Worm (Caenorhabditis elegans) whole organism, early embryonic: ENCODE data around the gene srx-29.
"Not testable (repeated sequence)": the region's sequence is repeated elsewhere in the genome, so short reads cannot be mapped to it uniquely, and the experiment has no call there.

Experiments used
- B0310.2 ChIP-seq: sonication (generic microtip); optimal IDR thresholded peaks from 2 replicates; lab custom pipeline; 2016; ENCODE audit warnings: mild to moderate bottlenecking, missing genetic modification characterization, missing compliant biosample characterization
- F13C5.2 ChIP-seq: sonication (generic microtip); optimal IDR thresholded peaks from 2 replicates; lab custom pipeline; 2017; ENCODE audit warnings: mild to moderate bottlenecking, missing genetic modification characterization, inconsistent platforms, missing compliant biosample characterization
- aly-1 ChIP-seq: sonication (generic microtip); optimal IDR thresholded peaks from 2 replicates; lab custom pipeline; 2016; ENCODE audit warnings: missing genetic modification characterization, missing compliant biosample characterization
- ama-1 ChIP-seq: fragments of 150-350 bp; optimal IDR thresholded peaks from 2 replicates; lab custom pipeline; 2014
- ceh-13 ChIP-seq: fragments of 200-800 bp; sonication (Bioruptor generic); optimal IDR thresholded peaks from 2 replicates; lab custom pipeline; 2018; ENCODE audit warnings: mild to moderate bottlenecking, missing genetic modification characterization, missing compliant biosample characterization
- ceh-36 ChIP-seq: sonication (generic microtip); optimal IDR thresholded peaks from 2 replicates; lab custom pipeline; 2016; ENCODE audit warnings: missing genetic modification characterization, inconsistent platforms, missing compliant biosample characterization
- ets-7 ChIP-seq: sonication (generic microtip); optimal IDR thresholded peaks from 2 replicates; lab custom pipeline; 2016; ENCODE audit warnings: missing genotype, missing genetic modification characterization, missing compliant biosample characterization
- flt-1 ChIP-seq: fragments of 200-800 bp; sonication (Bioruptor generic); IDR thresholded peaks from 2 replicates; pipeline ENCODE4 v1.3.6; 2022; ENCODE audit warnings: missing genetic modification characterization, missing compliant biosample characterization
- hmbx-1 ChIP-seq: sonication (generic microtip); optimal IDR thresholded peaks from 2 replicates; lab custom pipeline; 2016; ENCODE audit warnings: mild to moderate bottlenecking, missing genetic modification characterization, missing compliant biosample characterization
- hmg-4 ChIP-seq: fragments of 200-800 bp; sonication (Bioruptor generic); optimal IDR thresholded peaks from 2 replicates; lab custom pipeline; 2018; ENCODE audit warnings: mild to moderate bottlenecking, missing genetic modification characterization, missing compliant biosample characterization
- hnd-1 ChIP-seq: sonication (generic microtip); optimal IDR thresholded peaks from 2 replicates; lab custom pipeline; 2016; ENCODE audit warnings: missing genetic modification characterization, missing compliant biosample characterization
- pes-1 ChIP-seq: fragments of 200-800 bp; sonication (Bioruptor generic); IDR thresholded peaks from 2 replicates; pipeline ENCODE4 v1.3.6; 2022; ENCODE audit warnings: missing genetic modification reagents, missing genetic modification characterization, missing compliant biosample characterization
- scrt-1 ChIP-seq: fragments of 200-800 bp; sonication (Bioruptor generic); IDR thresholded peaks from 2 replicates; pipeline ENCODE4 v1.3.6; 2022; ENCODE audit warnings: missing genetic modification characterization, missing compliant biosample characterization
- sea-1 ChIP-seq: fragments of 200-800 bp; sonication (Bioruptor generic); conservative IDR thresholded peaks from 2 replicates; pipeline ENCODE4 v1.3.6; 2022; ENCODE audit warnings: missing genetic modification characterization, missing compliant biosample characterization
- tbx-11 ChIP-seq: fragments of 200-800 bp; sonication (Bioruptor generic); IDR thresholded peaks from 2 replicates; pipeline ENCODE4 v1.3.6; 2022; ENCODE audit warnings: missing genetic modification characterization, missing compliant biosample characterization
- tbx-37 ChIP-seq: fragments of 200-800 bp; sonication (Bioruptor generic); conservative IDR thresholded peaks from 2 replicates; pipeline ENCODE4 v1.3.6; 2022; ENCODE audit warnings: missing genetic modification reagents, missing genetic modification characterization, missing compliant biosample characterization
- tra-4 ChIP-seq: sonication (generic microtip); optimal IDR thresholded peaks from 2 replicates; lab custom pipeline; 2017; ENCODE audit warnings: missing genetic modification characterization, missing compliant biosample characterization

srx-29 gene

ce11 chrV:15698099-15698498 lies at the start of gene srx-29:
Gene srx-29 (minus strand): TSS chrV:15698199.
- TF ChIP-seq scrt-1 (GFP tag; lab: Robert Waterston, UW): no peak
- TF ChIP-seq ets-7: no peak
- no peak for TF ChIP-seq ceh-13 (GFP tag; lab: Kevin White, UChicago)
- no peak for TF ChIP-seq F13C5.2 (tag; lab: Kevin White, UChicago)
- no peak for TF ChIP-seq hmbx-1 (tag; lab: Kevin White, UChicago)
- TF ChIP-seq hmg-4: no peak
- no peak for TF ChIP-seq tra-4
- no peak for TF ChIP-seq pes-1 (GFP tag; lab: Robert Waterston, UW)
- no peak for TF ChIP-seq flt-1
- TF ChIP-seq tbx-11 (GFP tag; lab: Robert Waterston, UW): no peak
- TF ChIP-seq tbx-37: no peak
- no peak for TF ChIP-seq aly-1
- no peak for TF ChIP-seq sea-1
- no peak for TF ChIP-seq hnd-1 (tag; lab: Kevin White, UChicago)
- no peak for TF ChIP-seq ama-1 (lab: Kevin White, UChicago)
- no peak for TF ChIP-seq B0310.2 (tag; lab: Kevin White, UChicago)
- TF ChIP-seq ceh-36 (tag; lab: Kevin White, UChicago): no peak

DNA sequence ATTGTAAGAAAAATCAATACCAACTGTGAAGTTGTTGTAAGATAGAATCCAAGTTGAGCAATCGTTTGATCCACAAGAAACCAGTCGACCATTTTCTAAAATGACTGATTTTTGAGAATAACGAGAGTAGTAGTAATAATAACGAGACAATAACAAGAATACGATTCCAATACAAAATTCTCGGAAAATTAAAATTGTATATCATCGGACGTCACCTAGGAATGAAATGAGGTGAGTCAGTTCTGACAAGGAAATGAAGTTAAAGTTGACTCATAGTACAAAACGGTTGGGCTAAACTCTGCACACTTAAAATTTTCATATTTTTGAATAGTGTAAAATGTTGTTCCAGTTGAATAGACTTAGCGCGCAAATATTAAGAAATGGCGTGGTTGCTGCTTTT lies 46.4 kb upstream of the srx-29 start, which contains the start of gene str-19:
str-19 (minus strand) TSS at position 101 of the 400 bp plus-strand sequence.
- not testable (repeated sequence) for TF ChIP-seq hmbx-1, B0310.2, ceh-36 (tag; lab: Kevin White, UChicago)

ce11 chrV:15741851-15742250 lies 43.9 kb upstream of the srx-29 start, which contains the start of gene str-18:
Gene str-18 (minus strand): TSS chrV:15741951.
- TF ChIP-seq B0310.2 (tag; lab: Kevin White, UChicago) (no peak), ceh-13 (GFP tag; lab: Kevin White, UChicago) (no peak), hmg-4 (no peak), pes-1 (GFP tag; lab: Robert Waterston, UW) (no peak), tra-4 (no peak), aly-1 (no peak), hnd-1 (tag; lab: Kevin White, UChicago) (no peak), ets-7 (no peak), sea-1 (no peak), F13C5.2 (tag; lab: Kevin White, UChicago) (no peak), scrt-1 (GFP tag; lab: Robert Waterston, UW) (no peak), hmbx-1 (tag; lab: Kevin White, UChicago) (no peak), ama-1 (lab: Kevin White, UChicago) (no peak), ceh-36 (tag; lab: Kevin White, UChicago) (no peak), tbx-37 (no peak), tbx-11 (GFP tag; lab: Robert Waterston, UW) (no peak)

ce11 chrV:15735720-15736119 lies 37.7 kb upstream of the srx-29 start, which contains the start of gene str-27:
Gene str-27 (minus strand): TSS chrV:15735820.
- TF ChIP-seq ceh-13 (GFP tag; lab: Kevin White, UChicago) (no peak), hmbx-1 (tag; lab: Kevin White, UChicago) (no peak), hnd-1 (tag; lab: Kevin White, UChicago) (no peak), B0310.2 (tag; lab: Kevin White, UChicago) (no peak), tbx-37 (no peak), hmg-4 (no peak), flt-1 (no peak), ets-7 (no peak), scrt-1 (GFP tag; lab: Robert Waterston, UW) (no peak), ama-1 (lab: Kevin White, UChicago) (no peak), F13C5.2 (tag; lab: Kevin White, UChicago) (no peak), aly-1 (no peak), pes-1 (GFP tag; lab: Robert Waterston, UW) (no peak), ceh-36 (tag; lab: Kevin White, UChicago) (no peak)

- no peak for TF ChIP-seq scrt-1 (GFP tag; lab: Robert Waterston, UW)
- no peak for TF ChIP-seq hmbx-1 (tag; lab: Kevin White, UChicago)
Observed at ce11 chrV:15733568-15733967, 35.6 kb upstream of the srx-29 start, which contains the start of gene T23D5.3. Gene T23D5.3 (minus strand): TSS chrV:15733668.

ce11 chrV:15733020-15733419 lies 35.0 kb upstream of the srx-29 start:
- TF ChIP-seq sea-1 (no peak), ama-1 (lab: Kevin White, UChicago) (no peak), hmbx-1 (tag; lab: Kevin White, UChicago) (no peak), hnd-1 (tag; lab: Kevin White, UChicago) (no peak), ceh-36 (tag; lab: Kevin White, UChicago) (no peak), tbx-37 (no peak), B0310.2 (tag; lab: Kevin White, UChicago) (no peak), tbx-11 (GFP tag; lab: Robert Waterston, UW) (no peak), flt-1 (no peak), aly-1 (no peak), scrt-1 (GFP tag; lab: Robert Waterston, UW) (no peak), tra-4 (no peak), pes-1 (GFP tag; lab: Robert Waterston, UW) (no peak), ceh-13 (GFP tag; lab: Kevin White, UChicago) (no peak), ets-7 (no peak)

ce11 chrV:15732209-15732608 lies 34.2 kb upstream of the srx-29 start, which contains the start of gene str-38:
Gene str-38 (minus strand): TSS chrV:15732309.
- TF ChIP-seq tra-4 (no peak), tbx-11 (GFP tag; lab: Robert Waterston, UW) (no peak), sea-1 (no peak), ets-7 (no peak), hnd-1 (tag; lab: Kevin White, UChicago) (no peak)

ce11 chrV:15730459-15730858 lies 32.5 kb upstream of the srx-29 start, which contains the start of gene Y6E2A.10:
Gene Y6E2A.10 (minus strand): TSS chrV:15730559.
- TF ChIP-seq ama-1 (lab: Kevin White, UChicago) (no peak), F13C5.2 (tag; lab: Kevin White, UChicago) (no peak), ets-7 (no peak), ceh-13 (GFP tag; lab: Kevin White, UChicago) (no peak), hmbx-1 (tag; lab: Kevin White, UChicago) (no peak), sea-1 (no peak), tbx-11 (GFP tag; lab: Robert Waterston, UW) (no peak), tbx-37 (no peak), pes-1 (GFP tag; lab: Robert Waterston, UW) (no peak), flt-1 (no peak), tra-4 (no peak), hnd-1 (tag; lab: Kevin White, UChicago) (no peak), ceh-36 (tag; lab: Kevin White, UChicago) (no peak)
